Fruit fly (Drosophila melanogaster): ENCODE measurements around the gene iPLA2-VIA.

iPLA2-VIA gene

dm6 chr3L:9856430-9857218, 7.5 kb downstream of the iPLA2-VIA start:
- peak; percentile 58 for TF ChIP-seq CG17801 (GFP tag; optimal IDR thresholded peaks at IDR 0.05; ENCODE audit: partially characterized antibody)

dm6 chr3L:9855784-9856426, 8.2 kb downstream of the iPLA2-VIA start:
- peak; percentile 95 for TF ChIP-seq CG17801 (GFP tag; optimal IDR thresholded peaks at IDR 0.05; ENCODE audit: partially characterized antibody)

dm6 chr3L:9854583-9855519, 9.3 kb downstream of the iPLA2-VIA start, which contains the start of gene RasGAP1:
Gene RasGAP1, minus strand, starts transcription at chr3L:9855285.
- peak; percentile 8 for TF ChIP-seq CG17801 (GFP tag; optimal IDR thresholded peaks at IDR 0.05; ENCODE audit: partially characterized antibody)

- no peak for TF ChIP-seq CG17801 (GFP tag; optimal IDR thresholded peaks at IDR 0.05; ENCODE audit: partially characterized antibody)
Observed at dm6 chr3L:9853895-9854470, 10.2 kb downstream of the iPLA2-VIA start.

dm6 chr3L:9853140-9853746, 10.9 kb downstream of the iPLA2-VIA start:
- no peak for TF ChIP-seq CG17801 (GFP tag; optimal IDR thresholded peaks at IDR 0.05; ENCODE audit: partially characterized antibody)

dm6 chr3L:9851000-9851671, 13.0 kb downstream of the iPLA2-VIA start:
- no peak for TF ChIP-seq CG17801 (GFP tag; optimal IDR thresholded peaks at IDR 0.05; ENCODE audit: partially characterized antibody)

dm6 chr3L:9850114-9850513, 14.0 kb downstream of the iPLA2-VIA start:
- TF ChIP-seq CG17801 (GFP tag; optimal IDR thresholded peaks at IDR 0.05; ENCODE audit: partially characterized antibody): no peak

dm6 chr3L:9848744-9849143, 15.4 kb downstream of the iPLA2-VIA start:
- no peak for TF ChIP-seq CG17801 (GFP tag; optimal IDR thresholded peaks at IDR 0.05; ENCODE audit: partially characterized antibody)

dm6 chr3L:9847420-9847977, 16.6 kb downstream of the iPLA2-VIA start:
- no peak for TF ChIP-seq CG17801 (GFP tag; optimal IDR thresholded peaks at IDR 0.05; ENCODE audit: partially characterized antibody)

dm6 chr3L:9846577-9847342, 17.4 kb downstream of the iPLA2-VIA start:
- no peak for TF ChIP-seq CG17801 (GFP tag; optimal IDR thresholded peaks at IDR 0.05; ENCODE audit: partially characterized antibody)

- TF ChIP-seq CG17801 (GFP tag; optimal IDR thresholded peaks at IDR 0.05; ENCODE audit: partially characterized antibody): no peak
Observed at dm6 chr3L:9845980-9846538, 18.1 kb downstream of the iPLA2-VIA start.

dm6 chr3L:9842043-9842442, 22.1 kb downstream of the iPLA2-VIA start:
- no peak for TF ChIP-seq CG17801 (GFP tag; optimal IDR thresholded peaks at IDR 0.05; ENCODE audit: partially characterized antibody)

- no peak for TF ChIP-seq CG17801 (GFP tag; optimal IDR thresholded peaks at IDR 0.05; ENCODE audit: partially characterized antibody)
Observed at dm6 chr3L:9840710-9841109, 23.4 kb downstream of the iPLA2-VIA start.
